Worm (Caenorhabditis elegans): ENCODE results near the gene oatr-1.

The oatr-1 gene

DNA sequence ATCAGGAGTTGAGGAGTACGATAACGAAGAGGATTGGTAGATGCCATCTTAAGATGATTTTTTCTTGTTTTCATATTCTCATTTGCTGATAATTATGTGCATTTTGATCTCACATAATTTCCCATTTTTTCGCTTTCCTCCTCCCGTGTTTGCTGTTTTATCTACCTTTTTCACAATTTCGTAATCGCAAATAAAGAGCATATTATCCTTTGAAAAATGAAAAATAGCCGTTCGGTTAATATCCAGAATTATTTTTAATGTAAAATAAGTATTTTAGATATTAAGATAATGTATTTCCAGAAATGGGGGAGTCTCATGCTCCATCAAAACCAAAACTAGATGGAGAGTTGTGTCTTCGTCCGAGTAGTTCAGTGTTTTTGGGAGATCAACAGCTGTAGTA is 37.0 kb upstream of the oatr-1 start, which contains the start of gene vps-16:
vps-16 (plus strand) TSS at position 301 of the 400 bp plus-strand sequence.
- TF ChIP-seq aha-1 (tag) (peak; percentile 3), nhr-10 (tag; optimal IDR thresholded peaks at IDR 0.05) (no peak), lin-38 (GFP tag; IDR thresholded peaks at IDR 0.05) (0 out of 2 replicates have a peak, but pooled peaks have one; percentile 31), skn-1 (tag; optimal IDR thresholded peaks at IDR 0.05) (no peak), Y48G9A.11 (GFP tag; IDR thresholded peaks at IDR 0.05) (0 out of 2 replicates have a peak, but pooled peaks have one; percentile 17), zip-2 (tag; optimal IDR thresholded peaks at IDR 0.05) (no peak), ama-1 (optimal IDR thresholded peaks at IDR 0.05) (peak; percentile 17)

DNA sequence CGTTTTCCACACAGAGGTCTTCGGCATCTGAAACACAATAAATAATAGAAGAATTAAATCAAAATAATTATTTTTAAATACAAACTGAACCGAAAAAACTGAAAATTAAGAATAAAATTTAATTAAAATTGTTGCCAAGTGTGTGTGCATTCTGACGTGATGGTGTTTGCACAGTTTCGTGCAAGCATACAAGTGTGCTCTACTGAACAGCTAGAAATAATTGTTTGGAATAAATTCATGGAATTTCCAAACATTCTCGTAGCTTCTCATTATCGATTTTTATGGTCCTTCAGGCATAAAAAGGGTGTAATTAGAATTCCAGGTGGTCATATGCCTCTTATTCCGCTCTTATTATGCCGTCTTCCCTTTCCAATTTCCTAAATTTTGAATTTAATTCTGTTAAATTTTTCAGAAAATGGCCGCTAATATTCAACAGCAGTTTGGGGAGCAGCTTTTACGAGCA is 35.8 kb upstream of the oatr-1 start, which contains the start of the genes mrps-17 and txdc-9:
mrps-17 (minus strand) TSS at position 33 of the 463 bp plus-strand sequence.
txdc-9 (plus strand) TSS at position 413 of the 463 bp plus-strand sequence.
- TF ChIP-seq rbr-2 (tag; optimal IDR thresholded peaks at IDR 0.05) (peak; percentile 73), ces-1 (GFP tag; optimal IDR thresholded peaks at IDR 0.05) (peak; percentile 63), aha-1 (tag) (peak; percentile 90), pqm-1 (tag; optimal IDR thresholded peaks at IDR 0.05) (no peak), nhr-111 (GFP tag; optimal IDR thresholded peaks at IDR 0.05) (no peak), R02D3.7 (tag; optimal IDR thresholded peaks at IDR 0.05) (no peak), vab-7 (GFP tag; IDR thresholded peaks at IDR 0.05) (no peak), nhr-28 (tag; optimal IDR thresholded peaks at IDR 0.05) (peak; percentile 52), dmd-9 (GFP tag; IDR thresholded peaks at IDR 0.05) (no peak), lsy-2 (tag; optimal IDR thresholded peaks at IDR 0.05) (peak; percentile 17 to 92), F44E2.7 (GFP tag; IDR thresholded peaks at IDR 0.05) (no peak), lin-38 (GFP tag; IDR thresholded peaks at IDR 0.05) (peak; percentile 93), Y75B8A.6 (GFP tag; IDR thresholded peaks at IDR 0.05) (no peak), fkh-10 (GFP tag; optimal IDR thresholded peaks at IDR 0.05) (peak; percentile 30), ztf-7 (tag; optimal IDR thresholded peaks at IDR 0.05) (no peak), lin-13 (GFP tag; optimal IDR thresholded peaks at IDR 0.05) (peak; percentile 31), dve-1 (tag; optimal IDR thresholded peaks at IDR 0.05; ENCODE audit: insufficient read depth) (peak; percentile 71), mdt-29 (GFP tag; IDR thresholded peaks at IDR 0.05) (no peak), dmd-6 (GFP tag; IDR thresholded peaks at IDR 0.05) (peak; percentile 8; the same call in 1 of the 2 replicates), lim-7 (GFP tag; IDR thresholded peaks at IDR 0.05) (no peak), nhr-77 (tag; optimal IDR thresholded peaks at IDR 0.05) (peak; percentile 56), dpl-1 (GFP tag; optimal IDR thresholded peaks at IDR 0.05) (peak; percentile 75), mdl-1 (tag; optimal IDR thresholded peaks at IDR 0.05) (peak in 1 of 2 experiments; percentile 19), hmg-1.1 (GFP tag; IDR thresholded peaks at IDR 0.05) (peak; percentile 61), F37D6.2 (tag; optimal IDR thresholded peaks at IDR 0.05) (peak; percentile 21), nhr-6 (tag; optimal IDR thresholded peaks at IDR 0.05) (peak; percentile 84), nhr-48 (tag; optimal IDR thresholded peaks at IDR 0.05) (no peak), zfp-2 (tag; optimal IDR thresholded peaks at IDR 0.05) (no peak), pha-4 (GFP tag; IDR thresholded peaks at IDR 0.05) (no peak), pha-4 (tag; optimal IDR thresholded peaks at IDR 0.05) (peak; percentile 58), mes-2 (tag; optimal IDR thresholded peaks at IDR 0.05; ENCODE audit: poor library complexity, severe bottlenecking) (peak; percentile 89), hlh-11 (tag; optimal IDR thresholded peaks at IDR 0.05) (peak; percentile 42)

DNA sequence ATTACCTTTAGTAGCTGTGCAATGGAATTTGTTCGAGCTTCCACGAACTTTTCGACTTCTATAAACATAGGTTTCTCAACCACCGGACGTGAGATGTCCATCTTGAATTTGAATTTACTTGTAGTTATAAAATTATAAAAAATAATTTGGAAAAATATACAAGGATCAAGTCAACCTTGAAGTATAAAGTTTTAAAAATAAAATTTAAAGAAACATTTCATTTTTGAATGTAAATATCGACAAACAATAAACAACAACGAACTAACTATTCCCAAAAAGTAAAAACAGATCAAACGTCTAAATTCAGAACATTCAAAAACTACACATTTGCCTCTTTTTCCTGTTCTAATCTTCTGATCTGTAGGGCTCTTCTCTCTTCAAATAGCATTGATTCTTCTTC is 34.9 kb upstream of the oatr-1 start, which contains the start of gene popl-1:
popl-1 (minus strand) TSS at position 101 of the 400 bp plus-strand sequence.
- no peak for TF ChIP-seq fos-1 (tag; optimal IDR thresholded peaks at IDR 0.05)
- no peak for TF ChIP-seq ctbp-1 (GFP tag; IDR thresholded peaks at IDR 0.05)
- TF ChIP-seq skn-1 (tag; optimal IDR thresholded peaks at IDR 0.05) = no peak
- no peak for TF ChIP-seq dpl-1 (GFP tag; optimal IDR thresholded peaks at IDR 0.05)
- TF ChIP-seq F10B5.3 (tag; optimal IDR thresholded peaks at IDR 0.05) = no peak
- TF ChIP-seq tag-97 (GFP tag; IDR thresholded peaks at IDR 0.05) = no peak
- no peak for TF ChIP-seq ZK546.5 (tag; optimal IDR thresholded peaks at IDR 0.05)
- TF ChIP-seq php-3 (GFP tag; IDR thresholded peaks at IDR 0.05) = no peak
- TF ChIP-seq Y48G9A.11 (GFP tag; IDR thresholded peaks at IDR 0.05) = no peak
- TF ChIP-seq rbr-2 (tag; optimal IDR thresholded peaks at IDR 0.05) = no peak
- no peak for TF ChIP-seq hmg-1.1 (GFP tag; IDR thresholded peaks at IDR 0.05)
- no peak for TF ChIP-seq mdt-29 (GFP tag; IDR thresholded peaks at IDR 0.05)
- no peak for TF ChIP-seq saeg-2 (GFP tag; IDR thresholded peaks at IDR 0.05)
- TF ChIP-seq snpc-1.2 (GFP tag; IDR thresholded peaks at IDR 0.05) = no peak
- no peak for TF ChIP-seq pha-4 (GFP tag; IDR thresholded peaks at IDR 0.05)
- no peak for TF ChIP-seq pha-4 (tag; optimal IDR thresholded peaks at IDR 0.05)
- TF ChIP-seq snpc-4 (tag; optimal IDR thresholded peaks at IDR 0.05) = no peak
- no peak for TF ChIP-seq nhr-102 (tag; optimal IDR thresholded peaks at IDR 0.05)
- TF ChIP-seq nhr-111 (GFP tag; optimal IDR thresholded peaks at IDR 0.05) = no peak
- TF ChIP-seq unc-62 (GFP tag; optimal IDR thresholded peaks at IDR 0.05 in 1 of 2) = no peak
- no peak for TF ChIP-seq unc-62 (tag; optimal IDR thresholded peaks at IDR 0.05)
